Fruit fly (Drosophila melanogaster) whole organism, embryonic: Measurements from ENCODE around the gene CG18428.
A peak's percentile ranks its signal among the peaks of the same experiment; 100 is the strongest.

Experiments used
- Asciz ChIP-seq: fragments of 200-800 bp; sonication (Bioruptor generic); optimal IDR thresholded peaks from 2 replicates; lab custom pipeline; 2017; ENCODE audit warnings: missing biosample characterization, mild to moderate bottlenecking, missing genetic modification characterization, missing genetic modification reagents
- Atf3 ChIP-seq: fragments of 200-800 bp; sonication (Bioruptor generic); optimal IDR thresholded peaks from 3 replicates; lab custom pipeline; 2016; ENCODE audit warnings: missing biosample characterization, missing genetic modification characterization
- CG10267 ChIP-seq: fragments of 200-800 bp; sonication (Bioruptor generic); optimal IDR thresholded peaks from 2 replicates; lab custom pipeline; 2018; ENCODE audit warnings: missing biosample characterization, mild to moderate bottlenecking, missing genetic modification characterization, moderate library complexity
- CG10431 ChIP-seq: fragments of 200-800 bp; sonication (Bioruptor generic); optimal IDR thresholded peaks from 3 replicates; lab custom pipeline; 2018; ENCODE audit warnings: missing biosample characterization, mild to moderate bottlenecking, missing genetic modification characterization
- CG12659 ChIP-seq: fragments of 200-800 bp; sonication (Bioruptor generic); optimal IDR thresholded peaks from 3 replicates; lab custom pipeline; 2017; ENCODE audit warnings: mild to moderate bottlenecking, missing biosample characterization, missing genetic modification reagents, missing genetic modification characterization
- CG14860 ChIP-seq: fragments of 200-800 bp; sonication (Bioruptor generic); IDR thresholded peaks from 3 replicates; pipeline ENCODE4 v1.3.6; 2022; ENCODE audit warnings: missing biosample characterization, missing genetic modification characterization; ENCODE audit not compliant: partially characterized antibody
- CG15011 ChIP-seq: fragments of 200-800 bp; sonication (Bioruptor generic); optimal IDR thresholded peaks from 3 replicates; lab custom pipeline; 2018; ENCODE audit warnings: missing biosample characterization, mild to moderate bottlenecking, missing genetic modification characterization
- CG16813 ChIP-seq: fragments of 200-800 bp; sonication (Bioruptor generic); IDR thresholded peaks from 3 replicates; pipeline ENCODE4 v1.3.6; 2022; ENCODE audit warnings: missing biosample characterization, missing genetic modification characterization; ENCODE audit not compliant: partially characterized antibody
- CG18262 ChIP-seq: fragments of 200-800 bp; optimal IDR thresholded peaks from 3 replicates; lab custom pipeline; 2019; ENCODE audit warnings: missing biosample characterization, mild to moderate bottlenecking, missing genetic modification characterization, moderate library complexity
- CG1832 ChIP-seq: fragments of 200-800 bp; sonication (Bioruptor generic); optimal IDR thresholded peaks from 2 replicates; lab custom pipeline; 2017; ENCODE audit warnings: missing biosample characterization, mild to moderate bottlenecking, missing genetic modification characterization, inconsistent platforms
- CG2116 ChIP-seq: fragments of 200-800 bp; sonication (Bioruptor generic); optimal IDR thresholded peaks from 3 replicates; lab custom pipeline; 2018; ENCODE audit warnings: missing biosample characterization, mild to moderate bottlenecking, missing genetic modification characterization
- CG2129 ChIP-seq: fragments of 200-800 bp; sonication (Bioruptor generic); IDR thresholded peaks from 2 replicates; pipeline ENCODE4 v1.3.6; 2022; ENCODE audit warnings: missing biosample characterization, missing genetic modification characterization; ENCODE audit not compliant: partially characterized antibody
- CG2199 ChIP-seq: fragments of 200-800 bp; sonication (Bioruptor generic); IDR thresholded peaks from 3 replicates; pipeline ENCODE4 v1.3.6; 2022; ENCODE audit warnings: missing biosample characterization, missing genetic modification characterization
- CG30020 ChIP-seq: fragments of 200-800 bp; optimal IDR thresholded peaks from 2 replicates; lab custom pipeline; 2019; ENCODE audit warnings: missing biosample characterization, mild to moderate bottlenecking, missing genetic modification characterization, moderate library complexity
- CG31441 ChIP-seq: fragments of 200-800 bp; sonication (Bioruptor generic); IDR thresholded peaks from 2 replicates; pipeline ENCODE4 v1.3.6; 2022; ENCODE audit warnings: missing biosample characterization, missing genetic modification characterization
- CG6175 ChIP-seq: fragments of 200-800 bp; sonication (Bioruptor generic); IDR thresholded peaks from 3 replicates; pipeline ENCODE4 v1.3.6; 2022; ENCODE audit warnings: missing biosample characterization, missing genetic modification characterization
- CG6654 ChIP-seq: fragments of 200-800 bp; sonication (Bioruptor generic); optimal IDR thresholded peaks from 2 replicates; lab custom pipeline; 2017; ENCODE audit warnings: missing biosample characterization, mild to moderate bottlenecking, missing genetic modification characterization
- CG6791 ChIP-seq: fragments of 200-800 bp; sonication (Bioruptor generic); IDR thresholded peaks from 3 replicates; pipeline ENCODE4 v1.3.6; 2022; ENCODE audit warnings: missing biosample characterization, missing genetic modification characterization; ENCODE audit not compliant: partially characterized antibody
- CG6854 ChIP-seq: fragments of 200-800 bp; sonication (Bioruptor generic); optimal IDR thresholded peaks from 3 replicates; lab custom pipeline; 2017; ENCODE audit warnings: missing biosample characterization, mild to moderate bottlenecking, missing genetic modification characterization
- CG7786 ChIP-seq: fragments of 200-800 bp; sonication (Bioruptor generic); optimal IDR thresholded peaks from 2 replicates; lab custom pipeline; 2016; ENCODE audit warnings: missing biosample characterization, missing genetic modification characterization
- CG8281 ChIP-seq: fragments of 200-800 bp; sonication (Bioruptor generic); optimal IDR thresholded peaks from 2 replicates; lab custom pipeline; 2018; ENCODE audit warnings: missing biosample characterization, mild to moderate bottlenecking, missing genetic modification characterization, moderate library complexity
- CG8290 ChIP-seq, 3 experiments: fragments of 200-800 bp; sonication (Bioruptor generic); optimal IDR thresholded peaks; 2 replicates each; lab custom pipeline; 2016 to 2019; ENCODE audit warnings: missing biosample characterization in 3 of 3, missing genetic modification characterization in 3 of 3, mild to moderate bottlenecking in 2 of 3, moderate library complexity in 1 of 3
- CG9876 ChIP-seq: fragments of 200-800 bp; sonication (Bioruptor generic); optimal IDR thresholded peaks from 2 replicates; lab custom pipeline; 2016; ENCODE audit warnings: missing biosample characterization, missing genetic modification characterization
- E2f1 ChIP-seq: fragments of 200-800 bp; sonication (Bioruptor generic); IDR thresholded peaks from 2 replicates; pipeline ENCODE4 v1.3.6; 2022; ENCODE audit warnings: missing biosample characterization, missing genetic modification characterization
- Hand ChIP-seq: fragments of 200-800 bp; sonication (Bioruptor generic); optimal IDR thresholded peaks from 2 replicates; lab custom pipeline; 2017; ENCODE audit warnings: mild to moderate bottlenecking, missing biosample characterization, missing genetic modification reagents, missing genetic modification characterization
- Lim3 ChIP-seq: fragments of 200-800 bp; sonication (Bioruptor generic); IDR thresholded peaks from 2 replicates; pipeline ENCODE4 v1.3.6; 2022; ENCODE audit warnings: missing biosample characterization, missing genetic modification characterization
- Lpt ChIP-seq: fragments of >200 bp; optimal IDR thresholded peaks from 2 replicates; lab custom pipeline; 2018; ENCODE audit warnings: missing biosample characterization, missing genetic modification characterization
- NC2β ChIP-seq: fragments of 200-800 bp; sonication (Bioruptor generic); optimal IDR thresholded peaks from 2 replicates; lab custom pipeline; 2016; ENCODE audit warnings: missing biosample characterization, missing genetic modification characterization
- Ravus ChIP-seq: fragments of 200-800 bp; sonication (Bioruptor generic); IDR thresholded peaks from 2 replicates; pipeline ENCODE4 v1.3.6; 2022; ENCODE audit warnings: missing biosample characterization, missing genetic modification characterization
- Scr ChIP-seq: fragments of 200-800 bp; sonication (Bioruptor generic); IDR thresholded peaks from 2 replicates; pipeline ENCODE4 v1.3.6; 2022; ENCODE audit warnings: missing biosample characterization, missing genetic modification characterization; ENCODE audit not compliant: partially characterized antibody
- Spps ChIP-seq: fragments of 200-800 bp; sonication (Bioruptor generic); optimal IDR thresholded peaks from 2 replicates; lab custom pipeline; 2018; ENCODE audit warnings: missing biosample characterization, mild to moderate bottlenecking, missing genetic modification characterization
- bbx ChIP-seq: fragments of 200-800 bp; sonication (Bioruptor generic); IDR thresholded peaks from 2 replicates; pipeline ENCODE4 v1.3.6; 2022; ENCODE audit warnings: missing biosample characterization, missing genetic modification characterization; ENCODE audit not compliant: partially characterized antibody
- cwo ChIP-seq: fragments of 200-800 bp; sonication (Bioruptor generic); optimal IDR thresholded peaks from 3 replicates; lab custom pipeline; 2017; ENCODE audit warnings: missing biosample characterization, missing genetic modification characterization, mild to moderate bottlenecking, moderate library complexity, missing genetic modification reagents
- dm ChIP-seq: fragments of 200-800 bp; sonication (Bioruptor generic); optimal IDR thresholded peaks from 3 replicates; lab custom pipeline; 2016; ENCODE audit warnings: missing biosample characterization, missing genetic modification characterization
- gcm2 ChIP-seq: fragments of 200-800 bp; sonication (Bioruptor generic); optimal IDR thresholded peaks from 2 replicates; lab custom pipeline; 2016; ENCODE audit warnings: missing biosample characterization, missing genetic modification characterization
- hkb ChIP-seq, 2 experiments: fragments of 200-800 bp in 1 of 2; fragments of >200 bp in 1 of 2; sonication (Bioruptor generic) in 1 of 2; IDR thresholded peaks in 1 of 2; optimal IDR thresholded peaks in 1 of 2; 2 replicates each; pipeline versions ENCODE4 v1.3.6 to Lab custom; 2017 to 2022; ENCODE audit warnings: missing biosample characterization in 1 of 2, missing genetic modification characterization in 1 of 2
- nau ChIP-seq: fragments of 200-800 bp; sonication (Bioruptor generic); optimal IDR thresholded peaks from 3 replicates; lab custom pipeline; 2017; ENCODE audit warnings: missing biosample characterization, mild to moderate bottlenecking, missing genetic modification characterization, missing genetic modification reagents
- pfk ChIP-seq: fragments of 200-800 bp; sonication (Bioruptor generic); optimal IDR thresholded peaks from 2 replicates; lab custom pipeline; 2018; ENCODE audit warnings: missing biosample characterization, mild to moderate bottlenecking, missing genetic modification characterization, moderate library complexity
- pnt ChIP-seq: fragments of 200-800 bp; sonication (Bioruptor generic); optimal IDR thresholded peaks from 3 replicates; lab custom pipeline; 2016; ENCODE audit warnings: missing biosample characterization, missing genetic modification characterization
- shn ChIP-seq: fragments of 200-800 bp; sonication (Bioruptor generic); optimal IDR thresholded peaks from 3 replicates; lab custom pipeline; 2016; ENCODE audit warnings: missing biosample characterization, missing genetic modification characterization
- stwl ChIP-seq: fragments of 200-800 bp; sonication (Bioruptor generic); optimal IDR thresholded peaks from 3 replicates; lab custom pipeline; 2018; ENCODE audit warnings: missing biosample characterization, mild to moderate bottlenecking, missing genetic modification characterization, moderate library complexity
- tgo ChIP-seq: fragments of 200-800 bp; sonication (Bioruptor generic); IDR thresholded peaks from 3 replicates; pipeline ENCODE4 v1.3.6; 2022; ENCODE audit warnings: missing biosample characterization, missing genetic modification characterization
- z ChIP-seq: fragments of 200-800 bp; sonication (Bioruptor generic); IDR thresholded peaks from 3 replicates; pipeline ENCODE4 v1.3.6; 2022; ENCODE audit warnings: missing biosample characterization, missing genetic modification characterization

The CG18428 gene

DNA sequence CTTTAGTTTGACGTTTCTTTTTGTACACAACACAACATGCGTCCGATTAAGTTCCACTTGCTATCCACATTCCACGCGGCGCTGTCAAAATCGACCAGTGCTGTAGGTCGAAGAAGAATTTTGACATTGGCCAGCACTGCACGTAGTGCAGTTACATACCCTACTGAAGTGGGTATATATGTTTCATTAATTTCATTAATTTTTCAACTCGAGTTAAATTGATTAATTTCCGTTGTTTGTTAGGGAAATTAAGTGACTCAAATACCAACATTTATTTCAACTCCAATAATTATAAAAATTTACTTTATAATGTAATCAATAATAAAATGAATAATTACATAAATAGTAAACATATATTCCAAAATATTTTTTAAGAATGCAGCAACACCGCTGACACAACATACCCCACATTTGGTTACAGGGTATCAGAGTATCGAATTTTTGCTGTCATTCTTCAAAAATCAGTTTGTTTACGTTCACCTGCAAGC, at the start of gene CG18428, which contains the start of gene eIF4EHP (continued):
- TF ChIP-seq gcm2 (GFP tag; lab: Kevin White, UChicago) (peak; percentile 64), CG10431 (GFP tag; lab: Kevin White, UChicago) (peak; percentile 98), CG6654 (GFP tag; lab: Kevin White, UChicago) (peak; percentile 93), CG30020 (tag; lab: Kevin White, UChicago) (peak; percentile 95), hkb (optimal IDR thresholded peaks at IDR 0.05; lab: Kevin White, UChicago) (no peak), hkb (GFP tag; IDR thresholded peaks at IDR 0.05; lab: Robert Waterston, UW) (no peak), Lpt (no peak), Spps (tag; lab: Kevin White, UChicago) (peak; percentile 99), pnt (peak; percentile 71), CG10267 (tag; lab: Kevin White, UChicago) (peak; percentile 100), Asciz (GFP tag; lab: Kevin White, UChicago) (peak; percentile 99), CG31441 (GFP tag; lab: Robert Waterston, UW) (no peak), CG6854 (GFP tag; lab: Kevin White, UChicago) (peak; percentile 99), Ravus (no peak; the same call in none of the 2 replicates), Atf3 (GFP tag; lab: Kevin White, UChicago) (peak; percentile 70), CG18262 (tag; lab: Kevin White, UChicago) (peak; percentile 99), CG7786 (GFP tag; lab: Kevin White, UChicago) (peak; percentile 89), E2f1 (no peak), CG14860 (GFP tag; lab: Robert Waterston, UW) (no peak), shn (peak; percentile 67), CG2129 (GFP tag; lab: Robert Waterston, UW) (no peak), dm (GFP tag; lab: Kevin White, UChicago) (peak; percentile 89), Lim3 (GFP tag; lab: Robert Waterston, UW) (0 out of 2 replicates have a peak, but pooled peaks have one; percentile 95), NC2β (peak; percentile 79), nau (GFP tag; lab: Kevin White, UChicago) (peak; percentile 96), CG15011 (peak; percentile 99), CG6175 (GFP tag; lab: Robert Waterston, UW) (no peak; the same call in none of the 3 replicates), cwo (GFP tag; lab: Kevin White, UChicago) (peak; percentile 98), CG12659 (GFP tag; lab: Kevin White, UChicago) (peak; percentile 100), tgo (no peak), Hand (GFP tag; lab: Kevin White, UChicago) (peak; percentile 99)
- TF ChIP-seq, all 482 proteins: peak for 333

DNA sequence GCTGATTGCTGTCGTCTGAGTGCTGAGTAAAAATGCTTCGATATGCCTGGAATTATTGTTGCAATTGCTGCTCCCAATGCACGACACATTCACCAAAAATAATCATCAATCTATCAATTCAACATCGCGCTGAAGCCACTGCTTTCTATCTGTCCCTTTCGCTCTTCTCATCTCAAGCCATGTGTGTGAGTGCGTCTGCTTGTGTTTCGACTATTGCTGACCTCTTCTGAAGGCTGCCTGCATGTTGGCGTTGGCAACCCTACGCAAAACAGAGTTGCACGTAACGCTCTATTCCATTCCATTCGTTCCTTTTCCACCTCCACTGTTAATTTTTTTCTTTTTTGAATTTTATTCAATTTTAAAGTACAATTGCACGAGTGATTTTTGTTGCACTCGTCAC, 43.4 kb upstream of the CG18428 start:
- TF ChIP-seq CG8281 (tag; lab: Kevin White, UChicago) (peak; percentile 69), z (GFP tag; lab: Robert Waterston, UW) (no peak), CG16813 (GFP tag; lab: Robert Waterston, UW) (peak; percentile 50; the same call in 2 of the 3 replicates), CG6791 (GFP tag; lab: Robert Waterston, UW) (peak; percentile 68; the same call in 2 of the 3 replicates), CG8290 (GFP tag; optimal IDR thresholded peaks at IDR 0.05; lab: Kevin White, UChicago) (peak; percentile 74), CG8290 (tag; optimal IDR thresholded peaks at IDR 0.05; lab: Kevin White, UChicago) (no peak), CG2116 (GFP tag; lab: Kevin White, UChicago) (peak; percentile 57), CG1832 (peak; percentile 14), stwl (tag; lab: Kevin White, UChicago) (peak; percentile 100), CG2199 (0 out of 3 replicates have a peak, but pooled peaks have one; percentile 62), pfk (GFP tag; lab: Kevin White, UChicago) (peak; percentile 72), bbx (GFP tag; lab: Robert Waterston, UW) (0 out of 2 replicates have a peak, but pooled peaks have one; percentile 10), CG10431 (GFP tag; lab: Kevin White, UChicago) (no peak), CG9876 (GFP tag; lab: Kevin White, UChicago) (no peak), Scr (GFP tag; lab: Robert Waterston, UW) (peak; percentile 26; the same call in 1 of the 2 replicates)
- TF ChIP-seq, all 482 proteins: peak for 11
